Worm (Caenorhabditis elegans) whole organism, L4/young adult: ENCODE measurements around the gene zmp-6.
A peak's percentile ranks its signal among the peaks of the same experiment; 100 is the strongest.

ENCODE experiments used
- W03F9.2 ChIP-seq: fragments of 150-350 bp; optimal IDR thresholded peaks from 2 replicates; lab custom pipeline; 2014; ENCODE audit warnings: missing biosample characterization, missing genetic modification characterization
- dao-5 ChIP-seq: sonication (generic microtip); optimal IDR thresholded peaks from 2 replicates; lab custom pipeline; 2016; ENCODE audit warnings: missing genotype, missing genetic modification characterization, moderate library complexity, missing compliant biosample characterization
- him-1 ChIP-seq: sonication (generic microtip); optimal IDR thresholded peaks from 2 replicates; lab custom pipeline; 2016; ENCODE audit warnings: missing genotype, missing genetic modification reagents, missing genetic modification characterization, missing compliant biosample characterization

Gene zmp-6

ce11 chrIII:7247740-7248139 lies at the start of gene zmp-6:
zmp-6 (minus strand) TSS chrIII:7247840.
- TF ChIP-seq W03F9.2 (tag; lab: Kevin White, UChicago) (no peak), him-1 (tag; lab: Kevin White, UChicago) (no peak), dao-5 (tag; lab: Kevin White, UChicago) (no peak)

DNA sequence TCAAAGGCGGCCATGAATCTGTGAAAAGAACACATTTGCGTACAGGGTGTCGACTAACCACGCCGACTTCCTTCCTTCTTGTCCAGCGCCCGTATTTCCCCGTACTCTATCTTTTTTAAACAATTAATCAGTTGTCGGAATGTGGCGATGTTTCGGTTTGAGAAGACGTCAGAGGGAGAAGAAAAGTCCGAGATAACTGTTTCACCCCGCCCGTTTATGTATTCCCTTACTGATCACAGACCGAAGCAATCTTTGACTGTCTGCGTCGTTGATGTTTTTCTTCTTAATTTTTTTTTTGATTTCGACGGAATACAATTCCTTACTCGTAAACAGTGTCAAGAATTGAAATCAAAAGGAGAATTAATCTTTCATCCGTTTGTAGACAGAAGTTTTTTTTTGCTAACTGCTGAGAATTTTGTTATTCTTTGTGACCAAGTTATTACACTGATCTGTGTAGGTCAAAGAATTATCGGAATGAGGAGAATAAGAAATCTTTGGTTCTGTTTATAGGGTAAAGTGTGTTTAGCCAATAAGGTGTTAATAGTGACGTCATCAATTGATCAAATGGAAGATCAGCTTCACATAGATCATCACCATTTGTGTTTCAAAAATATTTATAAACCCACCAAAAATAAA lies 49.5 kb upstream of the zmp-6 start:
- TF ChIP-seq dao-5 (tag; lab: Kevin White, UChicago): no peak
- TF ChIP-seq W03F9.2 (tag; lab: Kevin White, UChicago): no peak

ce11 chrIII:7296092-7296668 lies 48.5 kb upstream of the zmp-6 start:
- TF ChIP-seq dao-5 (tag; lab: Kevin White, UChicago) (no peak), W03F9.2 (tag; lab: Kevin White, UChicago) (no peak), him-1 (tag; lab: Kevin White, UChicago) (no peak)

DNA sequence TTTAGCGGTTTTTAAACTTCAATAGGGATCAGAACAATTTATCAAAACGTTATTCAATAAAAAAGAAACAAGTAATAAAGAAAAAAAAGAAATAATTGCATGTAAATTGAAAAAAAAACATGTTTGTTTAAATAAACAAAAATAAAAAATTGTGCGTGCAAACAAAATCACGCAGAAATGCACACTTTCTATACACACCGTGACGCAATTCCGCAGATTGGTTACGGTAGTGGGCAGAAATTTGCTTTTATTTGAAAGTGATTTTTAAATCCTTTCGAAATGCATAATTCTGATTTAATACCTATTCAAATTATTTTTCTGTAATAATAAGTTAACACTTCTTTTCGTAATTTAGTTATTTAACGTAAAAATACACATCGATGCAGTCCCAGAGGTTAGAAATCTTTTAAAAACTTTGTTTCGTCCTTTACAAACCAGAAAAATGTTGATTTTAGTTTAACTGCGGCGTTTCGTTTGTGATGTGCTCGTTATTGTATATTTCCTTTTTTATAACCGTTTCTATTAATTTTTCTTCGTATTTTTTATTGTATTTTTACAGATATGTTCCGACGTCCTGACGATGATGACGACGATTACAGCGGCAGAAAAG lies 45.5 kb upstream of the zmp-6 start, which contains the start of gene cwf-19L2:
Gene cwf-19L2 (plus strand): TSS at position 560 of the 610 bp plus-strand sequence.
- TF ChIP-seq W03F9.2 (tag; lab: Kevin White, UChicago): peak; percentile 27
- no peak for TF ChIP-seq him-1 (tag; lab: Kevin White, UChicago)
- TF ChIP-seq dao-5 (tag; lab: Kevin White, UChicago): no peak

DNA sequence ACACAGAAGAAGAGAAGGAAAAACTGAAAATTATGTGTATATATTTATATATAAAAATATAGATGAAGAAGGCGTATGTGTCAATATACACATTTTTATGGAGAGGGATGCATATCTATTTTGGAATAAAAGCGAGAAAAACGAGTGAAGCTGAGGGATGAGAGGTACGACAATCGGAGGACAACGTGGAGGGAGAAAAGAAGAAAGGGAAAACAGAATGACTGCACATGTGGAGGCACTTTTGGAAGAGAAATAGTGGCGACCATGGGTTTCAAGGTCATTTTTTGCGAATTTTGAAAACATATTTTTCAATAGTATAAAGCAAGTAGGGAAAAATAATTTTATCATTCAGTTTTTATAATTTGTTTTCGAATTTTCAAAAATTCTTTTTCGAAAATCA lies 44.9 kb upstream of the zmp-6 start:
- no peak for TF ChIP-seq dao-5 (tag; lab: Kevin White, UChicago)
- no peak for TF ChIP-seq him-1 (tag; lab: Kevin White, UChicago)
- TF ChIP-seq W03F9.2 (tag; lab: Kevin White, UChicago): no peak

- TF ChIP-seq him-1 (tag; lab: Kevin White, UChicago): no peak
- no peak for TF ChIP-seq dao-5 (tag; lab: Kevin White, UChicago)
- no peak for TF ChIP-seq W03F9.2 (tag; lab: Kevin White, UChicago)
Measured at ce11 chrIII:7291216-7291615, 43.6 kb upstream of the zmp-6 start.

ce11 chrIII:7290462-7290861 lies 42.8 kb upstream of the zmp-6 start, which contains the start of gene algn-11:
algn-11 (minus strand) TSS chrIII:7290562.
- TF ChIP-seq dao-5 (tag; lab: Kevin White, UChicago) (no peak), him-1 (tag; lab: Kevin White, UChicago) (no peak), W03F9.2 (tag; lab: Kevin White, UChicago) (no peak)

DNA sequence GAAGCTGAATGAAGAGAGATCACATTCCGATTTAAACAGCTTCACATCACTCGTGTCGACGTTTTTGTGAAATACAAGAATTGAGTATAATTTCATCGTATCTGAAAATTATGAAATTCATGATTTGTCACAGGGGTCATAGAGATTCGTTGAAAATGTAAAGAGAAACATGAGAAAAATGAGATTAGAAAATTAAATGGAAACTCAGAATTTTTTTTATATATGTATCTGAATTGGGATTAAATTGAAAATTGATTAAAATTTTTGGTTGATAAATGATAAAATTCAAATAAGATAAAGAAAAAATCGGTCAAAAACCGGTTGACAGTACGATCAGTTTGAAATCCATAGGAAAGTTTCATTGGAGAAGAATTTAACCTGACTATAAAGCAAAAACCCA lies 39.9 kb upstream of the zmp-6 start, which contains the start of gene ykt-6:
Gene ykt-6 (minus strand): TSS at position 101 of the 400 bp plus-strand sequence.
- no peak for TF ChIP-seq dao-5 (tag; lab: Kevin White, UChicago)
- no peak for TF ChIP-seq W03F9.2 (tag; lab: Kevin White, UChicago)
- TF ChIP-seq him-1 (tag; lab: Kevin White, UChicago): no peak

- TF ChIP-seq W03F9.2 (tag; lab: Kevin White, UChicago): no peak
- TF ChIP-seq dao-5 (tag; lab: Kevin White, UChicago): no peak
- no peak for TF ChIP-seq him-1 (tag; lab: Kevin White, UChicago)
Measured at ce11 chrIII:7285783-7286182, 38.1 kb upstream of the zmp-6 start, which contains the start of gene pho-5. pho-5 (minus strand) TSS chrIII:7285883.

- TF ChIP-seq him-1 (tag; lab: Kevin White, UChicago): no peak
- no peak for TF ChIP-seq dao-5 (tag; lab: Kevin White, UChicago)
- no peak for TF ChIP-seq W03F9.2 (tag; lab: Kevin White, UChicago)
Measured at ce11 chrIII:7281179-7281578, 33.5 kb upstream of the zmp-6 start, which contains the start of gene B0361.3. B0361.3 (plus strand) TSS chrIII:7281462.

DNA sequence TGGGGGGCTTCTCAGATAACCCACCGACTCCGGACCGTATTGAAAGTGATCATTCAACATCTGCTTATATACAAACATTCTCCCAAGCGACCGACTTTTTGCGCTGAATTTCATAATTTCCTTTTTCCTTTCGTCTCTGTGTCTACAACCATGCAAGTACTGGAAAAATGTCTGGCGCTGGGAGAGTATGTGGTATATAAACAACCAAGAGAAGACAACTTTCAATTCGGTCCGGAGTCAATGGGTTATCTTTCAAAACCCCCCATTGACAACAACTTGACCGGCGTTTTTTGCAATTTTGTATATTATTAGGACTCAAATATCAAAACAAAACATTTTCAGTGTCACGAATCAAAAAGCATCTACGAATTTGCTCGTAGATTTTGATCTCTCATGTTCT lies 30.9 kb upstream of the zmp-6 start:
- TF ChIP-seq W03F9.2 (tag; lab: Kevin White, UChicago): peak; percentile 74
- no peak for TF ChIP-seq him-1 (tag; lab: Kevin White, UChicago)
- peak; percentile 42 for TF ChIP-seq dao-5 (tag; lab: Kevin White, UChicago)

DNA sequence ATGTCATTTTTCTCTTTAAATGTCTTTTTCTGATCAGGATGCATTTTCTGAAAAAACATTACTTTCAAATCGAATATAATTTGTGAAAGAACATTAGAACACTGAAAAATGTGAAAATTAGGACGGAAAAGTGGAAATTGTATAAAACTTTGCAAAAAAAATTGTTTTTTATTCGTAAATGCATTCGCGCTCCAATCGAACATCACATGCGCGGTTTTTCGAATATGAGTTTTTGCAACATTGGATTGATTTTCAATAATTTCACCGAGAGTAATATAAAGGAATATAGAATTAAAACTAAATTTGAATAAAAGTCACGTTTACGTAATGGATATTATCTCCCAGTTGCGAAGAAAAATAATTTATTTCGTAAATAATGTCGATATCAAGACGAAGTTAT lies 29.6 kb upstream of the zmp-6 start, which contains the start of the genes spot-1 and B0361.11:
Gene spot-1 (minus strand): TSS at position 47 of the 400 bp plus-strand sequence.
Gene B0361.11 (plus strand): TSS at position 372 of the 400 bp plus-strand sequence.
- no peak for TF ChIP-seq him-1 (tag; lab: Kevin White, UChicago)
- peak; percentile 28 for TF ChIP-seq W03F9.2 (tag; lab: Kevin White, UChicago)
- TF ChIP-seq dao-5 (tag; lab: Kevin White, UChicago): no peak

ce11 chrIII:7275296-7275695 lies 27.7 kb upstream of the zmp-6 start, which contains the start of gene psd-1:
psd-1 (minus strand) TSS chrIII:7275396.
- TF ChIP-seq him-1 (tag; lab: Kevin White, UChicago): no peak
- TF ChIP-seq W03F9.2 (tag; lab: Kevin White, UChicago): no peak
- no peak for TF ChIP-seq dao-5 (tag; lab: Kevin White, UChicago)
